Worm (Caenorhabditis elegans) whole organism, L4/young adult: ENCODE data around the gene wrt-5.

Experiments
- W03F9.2 ChIP-seq: fragments of 150-350 bp; optimal IDR thresholded peaks from 2 replicates; lab custom pipeline; 2014; ENCODE audit warnings: missing biosample characterization, missing genetic modification characterization
- dao-5 ChIP-seq: sonication (generic microtip); optimal IDR thresholded peaks from 2 replicates; lab custom pipeline; 2016; ENCODE audit warnings: missing genotype, missing genetic modification characterization, moderate library complexity, missing compliant biosample characterization
- him-1 ChIP-seq: sonication (generic microtip); optimal IDR thresholded peaks from 2 replicates; lab custom pipeline; 2016; ENCODE audit warnings: missing genotype, missing genetic modification reagents, missing genetic modification characterization, missing compliant biosample characterization

Gene wrt-5

ce11 chrIV:4051539-4051938, at the start of gene wrt-5:
wrt-5 (minus strand) TSS chrIV:4051639.
- no peak for TF ChIP-seq dao-5 (tag; lab: Kevin White, UChicago)
- no peak for TF ChIP-seq W03F9.2 (tag; lab: Kevin White, UChicago)
- TF ChIP-seq him-1 (tag; lab: Kevin White, UChicago) = no peak

ce11 chrIV:4099773-4100172, 48.3 kb upstream of the wrt-5 start:
- TF ChIP-seq dao-5 (tag; lab: Kevin White, UChicago) (no peak), him-1 (tag; lab: Kevin White, UChicago) (no peak), W03F9.2 (tag; lab: Kevin White, UChicago) (no peak)

- TF ChIP-seq him-1 (tag; lab: Kevin White, UChicago) (no peak), W03F9.2 (tag; lab: Kevin White, UChicago) (no peak), dao-5 (tag; lab: Kevin White, UChicago) (no peak)
Observed at ce11 chrIV:4096940-4097339, 45.5 kb upstream of the wrt-5 start.

ce11 chrIV:4094364-4094763, 42.9 kb upstream of the wrt-5 start:
- no peak for TF ChIP-seq dao-5 (tag; lab: Kevin White, UChicago)
- no peak for TF ChIP-seq W03F9.2 (tag; lab: Kevin White, UChicago)
- no peak for TF ChIP-seq him-1 (tag; lab: Kevin White, UChicago)

- TF ChIP-seq dao-5 (tag; lab: Kevin White, UChicago) (no peak), him-1 (tag; lab: Kevin White, UChicago) (peak; percentile 11), W03F9.2 (tag; lab: Kevin White, UChicago) (no peak)
Observed at ce11 chrIV:4093087-4093486, 41.6 kb upstream of the wrt-5 start.

- TF ChIP-seq him-1 (tag; lab: Kevin White, UChicago) (no peak), W03F9.2 (tag; lab: Kevin White, UChicago) (peak; percentile 23), dao-5 (tag; lab: Kevin White, UChicago) (no peak)
Observed at ce11 chrIV:4085787-4086262, 34.4 kb upstream of the wrt-5 start, which contains the start of gene C35B1.2. C35B1.2 (plus strand) TSS chrIV:4086212.

ce11 chrIV:4085022-4085421, 33.6 kb upstream of the wrt-5 start:
- no peak for TF ChIP-seq him-1 (tag; lab: Kevin White, UChicago)
- TF ChIP-seq W03F9.2 (tag; lab: Kevin White, UChicago) = peak; percentile 2
- TF ChIP-seq dao-5 (tag; lab: Kevin White, UChicago) = no peak

ce11 chrIV:4084109-4084508, 32.7 kb upstream of the wrt-5 start, which contains the start of gene C35B1.5:
C35B1.5 (minus strand) TSS chrIV:4084209.
- TF ChIP-seq dao-5 (tag; lab: Kevin White, UChicago) (no peak), him-1 (tag; lab: Kevin White, UChicago) (no peak), W03F9.2 (tag; lab: Kevin White, UChicago) (no peak)

- TF ChIP-seq dao-5 (tag; lab: Kevin White, UChicago) (no peak), him-1 (tag; lab: Kevin White, UChicago) (no peak), W03F9.2 (tag; lab: Kevin White, UChicago) (no peak)
Observed at ce11 chrIV:4083094-4083493, 31.7 kb upstream of the wrt-5 start.

- TF ChIP-seq W03F9.2 (tag; lab: Kevin White, UChicago) = no peak
- no peak for TF ChIP-seq him-1 (tag; lab: Kevin White, UChicago)
- no peak for TF ChIP-seq dao-5 (tag; lab: Kevin White, UChicago)
Observed at ce11 chrIV:4082599-4082998, 31.2 kb upstream of the wrt-5 start.

- TF ChIP-seq him-1 (tag; lab: Kevin White, UChicago) (no peak), dao-5 (tag; lab: Kevin White, UChicago) (no peak), W03F9.2 (tag; lab: Kevin White, UChicago) (no peak)
Observed at ce11 chrIV:4080846-4081245, 29.4 kb upstream of the wrt-5 start, which contains the start of the genes C35B1.9 and C35B1.3. C35B1.9 (minus strand) TSS chrIV:4080946. C35B1.3 (plus strand) TSS chrIV:4081151.

- no peak for TF ChIP-seq W03F9.2 (tag; lab: Kevin White, UChicago)
- no peak for TF ChIP-seq dao-5 (tag; lab: Kevin White, UChicago)
- no peak for TF ChIP-seq him-1 (tag; lab: Kevin White, UChicago)
Observed at ce11 chrIV:4079514-4079913, 28.1 kb upstream of the wrt-5 start, which contains the start of gene C35B1.4. C35B1.4 (plus strand) TSS chrIV:4079814.

- no peak for TF ChIP-seq him-1 (tag; lab: Kevin White, UChicago)
- TF ChIP-seq W03F9.2 (tag; lab: Kevin White, UChicago) = no peak
- no peak for TF ChIP-seq dao-5 (tag; lab: Kevin White, UChicago)
Observed at ce11 chrIV:4078901-4079300, 27.5 kb upstream of the wrt-5 start, which contains the start of gene C35B1.8. C35B1.8 (minus strand) TSS chrIV:4079001.

- no peak for TF ChIP-seq W03F9.2 (tag; lab: Kevin White, UChicago)
- TF ChIP-seq dao-5 (tag; lab: Kevin White, UChicago) = no peak
- TF ChIP-seq him-1 (tag; lab: Kevin White, UChicago) = no peak
Observed at ce11 chrIV:4076690-4077295, 25.4 kb upstream of the wrt-5 start.
